Fruit fly (Drosophila melanogaster) whole organism, wandering third instar larva: ENCODE data around the gene CG2641.
A peak's percentile ranks its signal among the peaks of the same experiment; 100 is the strongest.

Source experiments
- CrebA ChIP-seq: fragments of 200-800 bp; sonication (Bioruptor generic); optimal IDR thresholded peaks from 2 replicates; lab custom pipeline; 2016; ENCODE audit warnings: missing biosample characterization, mild to moderate bottlenecking, missing genetic modification characterization, borderline replicate concordance
- Myc ChIP-seq: fragments of >200 bp; optimal IDR thresholded peaks from 2 replicates; lab custom pipeline; 2017
- Vsx2 ChIP-seq: fragments of 200-300, 225-300 bp; sonication (Bioruptor generic); optimal IDR thresholded peaks from 2 replicates; lab custom pipeline; 2018; ENCODE audit warnings: missing biosample characterization, missing genetic modification characterization; ENCODE audit not compliant: partially characterized antibody
- brk ChIP-seq: fragments of 200-800 bp; sonication (Bioruptor generic); optimal IDR thresholded peaks from 2 replicates; lab custom pipeline; 2016; ENCODE audit warnings: missing biosample characterization, mild to moderate bottlenecking, missing genetic modification characterization
- dmrt93B ChIP-seq: fragments of 200-800 bp; sonication (Bioruptor generic); optimal IDR thresholded peaks from 2 replicates; lab custom pipeline; 2018; ENCODE audit warnings: missing biosample characterization, mild to moderate bottlenecking, missing genetic modification characterization
- ey ChIP-seq: fragments of 200-800 bp; sonication (Bioruptor generic); optimal IDR thresholded peaks from 2 replicates; lab custom pipeline; 2016; ENCODE audit warnings: missing biosample characterization, missing genetic modification characterization
- fru ChIP-seq: fragments of 200-800 bp; sonication (Bioruptor generic); optimal IDR thresholded peaks from 3 replicates; lab custom pipeline; 2016; ENCODE audit warnings: missing biosample characterization, mild to moderate bottlenecking, missing genetic modification characterization

DNA sequence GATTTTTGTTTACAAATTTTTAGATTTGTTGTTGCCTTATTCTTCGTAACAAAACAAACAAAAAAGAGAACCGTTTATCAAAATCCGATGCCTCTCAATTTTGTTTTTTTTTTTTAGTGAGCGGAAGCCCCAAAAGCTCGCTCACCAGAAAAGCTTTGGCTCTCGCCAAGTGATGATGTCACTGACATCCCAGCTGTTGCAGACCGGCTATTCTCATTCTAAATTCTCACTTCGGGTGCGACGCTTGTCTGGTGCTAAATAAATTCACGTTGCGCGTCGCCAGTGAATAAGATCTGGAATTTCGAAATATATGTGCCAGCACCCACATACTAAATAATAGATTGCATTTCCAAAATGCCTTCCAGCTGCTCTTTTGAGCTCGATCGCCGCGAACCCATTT lies at the start of gene CG2641:
- TF ChIP-seq dmrt93B: no peak
- TF ChIP-seq brk: peak; percentile 34
- TF ChIP-seq ey (GFP tag; lab: Kevin White, UChicago): no peak
- peak; percentile 16 for TF ChIP-seq Vsx2 (GFP tag; lab: Kevin White, UChicago)
- peak; percentile 92 for TF ChIP-seq CrebA
- no peak for TF ChIP-seq Myc (lab: Kevin White, UChicago)
- no peak for TF ChIP-seq fru (GFP tag; lab: Kevin White, UChicago)
